Fruit fly (Drosophila melanogaster): Measurements from ENCODE around the gene Prosalpha6.

Prosalpha6 gene

DNA sequence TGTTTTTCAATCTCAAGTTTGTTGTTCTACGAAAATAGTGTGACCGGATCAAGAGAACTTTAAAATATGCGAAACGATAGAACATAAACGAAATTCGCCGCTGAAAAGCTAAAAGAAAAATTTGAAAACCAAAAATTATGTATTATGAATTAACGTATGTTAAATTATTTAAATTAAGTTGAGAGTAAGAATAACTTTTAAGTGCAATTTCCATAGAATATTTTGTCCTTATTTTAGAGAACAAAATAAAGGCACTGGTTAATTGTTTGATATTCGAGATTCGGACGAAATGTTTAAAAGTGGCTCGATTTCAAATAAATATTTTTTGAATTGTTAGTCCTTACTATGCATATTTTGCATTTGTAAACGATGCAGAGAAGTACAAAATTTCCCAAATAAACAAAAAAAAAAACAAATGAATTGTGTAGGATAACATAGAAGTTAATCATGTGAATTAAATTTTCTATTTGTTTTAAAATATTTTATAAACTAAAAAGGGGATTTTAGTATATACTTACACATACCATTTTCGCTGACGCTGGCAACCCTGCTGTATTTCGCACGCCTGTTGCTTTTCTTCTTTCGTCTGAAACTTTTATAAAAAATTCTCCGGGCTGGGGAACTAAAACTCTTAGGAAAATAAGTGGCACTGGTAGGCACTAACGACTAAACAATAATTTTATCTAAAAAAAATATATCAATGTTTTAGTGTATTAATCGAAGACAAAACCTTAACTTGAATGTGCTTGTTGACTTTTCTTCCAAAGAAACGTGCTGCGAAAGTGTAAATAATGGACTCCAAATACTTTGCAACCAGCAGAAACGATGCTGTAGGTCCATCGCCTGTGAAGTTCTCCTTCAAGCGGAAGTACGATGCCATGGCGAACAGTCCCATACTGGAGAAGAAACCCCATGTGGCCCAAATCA is 10.3 kb upstream of the Prosalpha6 start, which contains the start of the genes CG5727 and ath:
CG5727 (minus strand) TSS at position 51 of the 927 bp plus-strand sequence.
ath (plus strand) TSS at position 513 of the 927 bp plus-strand sequence.
- TF ChIP-seq Crg-1 (GFP tag; optimal IDR thresholded peaks at IDR 0.05) (peak; percentile 11), CG11617 (GFP tag; optimal IDR thresholded peaks at IDR 0.05) (peak; percentile 21), kay (GFP tag; ENCODE audit: borderline replicate concordance) (peak; percentile 67), pad (GFP tag; optimal IDR thresholded peaks at IDR 0.05) (no peak), CG7045 (GFP tag; optimal IDR thresholded peaks at IDR 0.05) (peak; percentile 17), Mnt (GFP tag; optimal IDR thresholded peaks at IDR 0.05) (peak; percentile 15), CG14711 (tag; optimal IDR thresholded peaks at IDR 0.05) (peak; percentile 85), CG7101 (tag; optimal IDR thresholded peaks at IDR 0.05) (no peak), Clk (GFP tag; optimal IDR thresholded peaks at IDR 0.05) (no peak), CG1620 (GFP tag; optimal IDR thresholded peaks at IDR 0.05) (peak; percentile 11), CG33017 (tag; optimal IDR thresholded peaks at IDR 0.05) (no peak)

DNA sequence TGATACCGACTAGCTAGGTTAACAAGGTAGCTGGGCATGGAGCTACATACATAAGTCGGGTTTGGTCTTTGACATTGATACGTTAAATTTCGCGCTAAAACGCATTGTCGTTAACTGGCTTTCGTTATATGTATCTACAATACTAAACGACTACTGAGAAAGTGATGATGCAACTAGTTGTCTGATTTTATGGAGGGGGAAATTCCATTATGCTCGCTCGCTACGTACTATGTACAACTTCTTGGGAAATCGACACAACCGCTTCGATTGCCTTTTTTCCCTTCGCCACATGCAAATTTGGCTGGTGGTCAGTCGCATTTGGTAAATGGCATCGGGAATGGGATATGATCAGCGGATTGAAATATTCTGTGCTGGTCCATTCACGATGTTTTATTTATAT is 1.1 kb upstream of the Prosalpha6 start:
- no peak for TF ChIP-seq CG5204 (GFP tag; optimal IDR thresholded peaks at IDR 0.05)
- peak; percentile 77 for TF ChIP-seq tj (GFP tag; optimal IDR thresholded peaks at IDR 0.05)

DNA sequence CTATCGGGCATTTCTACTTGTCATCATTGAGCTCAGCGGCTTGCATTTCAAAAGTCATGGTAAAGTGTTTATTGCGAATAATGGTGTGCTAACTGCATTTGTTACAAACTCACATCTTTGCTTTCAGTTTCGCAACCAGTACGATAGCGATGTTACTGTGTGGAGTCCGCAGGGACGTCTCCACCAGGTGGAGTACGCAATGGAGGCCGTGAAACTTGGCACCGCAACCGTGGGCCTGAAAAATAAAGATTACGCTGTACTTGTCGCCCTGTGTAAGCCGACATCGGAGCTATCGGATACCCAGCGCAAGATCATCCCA is 195 bp downstream of the Prosalpha6 start:
- TF ChIP-seq bab1 (GFP tag; optimal IDR thresholded peaks at IDR 0.05) (no peak), kay (GFP tag; ENCODE audit: borderline replicate concordance) (no peak), tj (GFP tag; optimal IDR thresholded peaks at IDR 0.05) (no peak), cnc (optimal IDR thresholded peaks at IDR 0.05) (peak; percentile 88 to 92), Mnt (GFP tag; optimal IDR thresholded peaks at IDR 0.05) (no peak), CG7045 (GFP tag; optimal IDR thresholded peaks at IDR 0.05) (no peak)

DNA sequence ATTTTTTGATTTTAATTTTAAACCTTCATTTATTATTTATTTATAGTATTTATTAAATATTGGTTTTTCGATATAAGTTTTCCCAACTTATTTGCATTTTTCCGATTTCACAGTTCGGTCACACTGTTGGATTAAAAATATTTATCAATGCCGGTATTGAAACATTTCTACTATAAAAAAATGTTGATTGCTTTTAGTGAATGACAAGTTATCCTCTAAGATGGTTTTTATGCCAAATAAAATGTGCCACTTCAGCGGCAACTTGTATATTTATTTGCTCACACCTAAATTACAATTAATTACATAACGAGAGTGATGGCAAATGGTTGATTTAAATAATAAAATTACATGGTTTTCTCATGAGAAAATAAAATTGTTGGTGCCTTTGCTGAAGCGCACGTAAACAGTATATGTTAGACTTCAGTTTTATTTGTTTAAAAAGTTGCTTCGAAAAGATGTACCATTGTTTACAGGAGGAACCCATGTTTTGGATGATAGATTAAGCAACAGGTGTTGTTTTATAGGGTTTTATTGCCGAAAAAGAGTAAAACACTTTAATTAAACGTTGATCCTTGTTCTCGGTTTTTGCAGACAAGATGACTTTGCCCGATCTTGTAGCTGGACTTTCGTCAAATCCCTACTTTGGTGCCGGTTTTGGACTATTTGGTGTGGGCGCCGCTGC is 1.5 kb downstream of the Prosalpha6 start, which contains the start of gene Bcs1:
Bcs1 (plus strand) TSS at position 108 of the 682 bp plus-strand sequence.
- no peak for TF ChIP-seq cic (GFP tag; optimal IDR thresholded peaks at IDR 0.05)
- TF ChIP-seq CG7101 (tag; optimal IDR thresholded peaks at IDR 0.05): no peak
- TF ChIP-seq Mnt (GFP tag; optimal IDR thresholded peaks at IDR 0.05): no peak
- no peak for TF ChIP-seq CG33017 (tag; optimal IDR thresholded peaks at IDR 0.05)
- TF ChIP-seq Crg-1 (GFP tag; optimal IDR thresholded peaks at IDR 0.05): no peak
- no peak for TF ChIP-seq Clk (GFP tag; optimal IDR thresholded peaks at IDR 0.05)
- no peak for TF ChIP-seq CG5204 (GFP tag; optimal IDR thresholded peaks at IDR 0.05)
- peak; percentile 92 for TF ChIP-seq kay (GFP tag; ENCODE audit: borderline replicate concordance)
- no peak for TF ChIP-seq toe (GFP tag; optimal IDR thresholded peaks at IDR 0.05)

DNA sequence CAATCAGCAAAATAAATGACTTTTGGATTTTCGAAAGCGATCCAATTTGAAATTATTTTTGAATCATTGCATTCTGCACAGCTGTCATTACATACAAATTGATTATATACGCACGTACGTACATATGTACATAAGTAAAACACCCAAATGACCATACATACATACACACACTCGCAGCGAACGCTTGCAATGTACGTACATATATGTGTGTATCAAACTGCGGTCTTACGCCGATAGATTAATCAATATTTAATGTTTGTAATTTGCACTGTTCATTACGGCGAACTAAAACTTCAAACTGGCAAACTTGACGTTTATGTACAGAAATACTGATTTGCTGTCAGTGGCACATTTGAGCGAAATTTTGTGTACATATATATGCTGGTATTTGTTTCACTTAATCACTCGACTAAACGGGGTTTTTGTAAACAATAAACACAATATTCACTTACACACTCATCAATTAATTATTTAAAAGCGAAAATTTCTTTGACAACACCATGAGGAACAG is 5.1 kb downstream of the Prosalpha6 start:
- no peak for TF ChIP-seq CG11617 (GFP tag; optimal IDR thresholded peaks at IDR 0.05)
- peak; percentile 80 for TF ChIP-seq kay (GFP tag; ENCODE audit: borderline replicate concordance)

DNA sequence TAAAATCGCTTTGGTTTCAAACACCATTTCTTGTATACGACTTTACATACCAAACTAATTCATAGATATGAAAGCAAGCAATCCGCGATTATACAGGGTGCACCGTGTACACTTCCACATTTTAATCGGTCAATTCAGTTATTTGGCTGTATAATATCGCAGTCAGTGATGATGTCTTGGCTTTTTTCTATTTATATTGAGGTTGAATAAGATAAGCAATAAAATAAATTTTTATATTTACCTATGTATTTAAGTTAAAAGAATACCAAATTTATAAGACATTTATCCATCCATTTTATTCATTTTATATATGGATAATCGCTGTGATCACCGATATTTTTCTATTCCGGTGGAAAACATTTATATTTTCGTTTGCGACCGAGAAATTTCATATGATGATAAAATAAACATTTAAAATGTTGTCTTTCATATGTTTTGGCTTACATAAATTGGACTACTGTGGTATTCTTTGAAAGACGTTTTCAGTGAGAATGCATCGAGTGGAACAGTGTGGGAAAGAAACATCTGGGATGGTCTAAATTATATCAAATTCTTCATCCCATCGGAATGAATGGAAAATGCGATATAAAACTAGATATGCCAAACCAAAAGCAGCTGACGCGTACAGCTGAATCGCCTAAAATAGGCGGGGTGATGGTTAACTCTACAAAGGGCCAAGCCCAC is 5.7 kb downstream of the Prosalpha6 start, which contains the start of gene CG5708:
CG5708 (minus strand) TSS at position 85 of the 684 bp plus-strand sequence.
- TF ChIP-seq CG1620 (GFP tag; optimal IDR thresholded peaks at IDR 0.05): peak; percentile 26
- no peak for TF ChIP-seq Clk (GFP tag; optimal IDR thresholded peaks at IDR 0.05)
- TF ChIP-seq CG33017 (tag; optimal IDR thresholded peaks at IDR 0.05): no peak
- no peak for TF ChIP-seq cnc (optimal IDR thresholded peaks at IDR 0.05)
- no peak for TF ChIP-seq cic (GFP tag; optimal IDR thresholded peaks at IDR 0.05)
- peak; percentile 14 for TF ChIP-seq CG14711 (tag; optimal IDR thresholded peaks at IDR 0.05)
- TF ChIP-seq toe (GFP tag; optimal IDR thresholded peaks at IDR 0.05): no peak
- peak; percentile 48 for TF ChIP-seq bab1 (GFP tag; optimal IDR thresholded peaks at IDR 0.05)
- peak; percentile 14 for TF ChIP-seq pad (GFP tag; optimal IDR thresholded peaks at IDR 0.05)
- TF ChIP-seq Hr96 (GFP tag; optimal IDR thresholded peaks at IDR 0.05): no peak
- no peak for TF ChIP-seq ovo (GFP tag; optimal IDR thresholded peaks at IDR 0.05)
- TF ChIP-seq CG7101 (tag; optimal IDR thresholded peaks at IDR 0.05): peak; percentile 29
- peak; percentile 17 for TF ChIP-seq CG11617 (GFP tag; optimal IDR thresholded peaks at IDR 0.05)
- TF ChIP-seq kay (GFP tag; ENCODE audit: borderline replicate concordance): no peak
- TF ChIP-seq tj (GFP tag; optimal IDR thresholded peaks at IDR 0.05): peak; percentile 19
- TF ChIP-seq CG5204 (GFP tag; optimal IDR thresholded peaks at IDR 0.05): no peak
- peak; percentile 40 for TF ChIP-seq Mnt (GFP tag; optimal IDR thresholded peaks at IDR 0.05)
- peak; percentile 33 for TF ChIP-seq Crg-1 (GFP tag; optimal IDR thresholded peaks at IDR 0.05)
- TF ChIP-seq CG7045 (GFP tag; optimal IDR thresholded peaks at IDR 0.05): no peak
- peak; percentile 2 for TF ChIP-seq CG12768 (GFP tag; optimal IDR thresholded peaks at IDR 0.05)

All from whole organism, adult.